Worm (Caenorhabditis elegans) whole organism, L1 larva: ENCODE data around the gene spp-28.

Source experiments
- C16A3.4 ChIP-seq: fragments of 150-350 bp; optimal IDR thresholded peaks from 2 replicates; lab custom pipeline; 2014; ENCODE audit warnings: missing biosample characterization, missing genetic modification characterization
- Y116A8C.19 ChIP-seq: sonication (generic microtip); optimal IDR thresholded peaks from 2 replicates; lab custom pipeline; 2016; ENCODE audit warnings: missing compliant biosample characterization, missing genetic modification characterization, borderline replicate concordance
- ceh-8 ChIP-seq: fragments of 200-800 bp; sonication (Bioruptor generic); optimal IDR thresholded peaks from 2 replicates; lab custom pipeline; 2018; ENCODE audit warnings: mild to moderate bottlenecking, missing genetic modification characterization, moderate library complexity, missing compliant biosample characterization
- ceh-82 ChIP-seq, 3 experiments: fragments of 150-350 bp in 1 of 3; sonication (generic microtip) in 2 of 3; optimal IDR thresholded peaks; 2 replicates each; lab custom pipeline; 2014 to 2017; ENCODE audit warnings: missing biosample characterization in 3 of 3, missing genetic modification characterization in 3 of 3
- lir-3 ChIP-seq: sonication (generic microtip); optimal IDR thresholded peaks from 2 replicates; lab custom pipeline; 2016; ENCODE audit warnings: mild to moderate bottlenecking, missing genetic modification characterization, moderate library complexity, missing compliant biosample characterization; ENCODE audit not compliant: poor library complexity
- mab-9 ChIP-seq: fragments of 200-800 bp; sonication (Bioruptor generic); IDR thresholded peaks from 2 replicates; pipeline ENCODE4 v1.3.6; 2022; ENCODE audit warnings: missing genetic modification reagents, missing genetic modification characterization, missing compliant biosample characterization
- nhr-28 ChIP-seq: fragments of 150-350 bp; optimal IDR thresholded peaks from 2 replicates; lab custom pipeline; 2014; ENCODE audit warnings: missing biosample characterization, missing genetic modification characterization
- nhr-77 ChIP-seq: fragments of 150-350 bp; optimal IDR thresholded peaks from 2 replicates; lab custom pipeline; 2014; ENCODE audit warnings: missing biosample characterization, missing genetic modification characterization
- pqm-1 ChIP-seq: sonication (generic microtip); optimal IDR thresholded peaks from 3 replicates; lab custom pipeline; 2017; ENCODE audit warnings: missing biosample characterization, missing genetic modification characterization
- skn-1 ChIP-seq: fragments of 150-350 bp; optimal IDR thresholded peaks from 2 replicates; lab custom pipeline; 2014; ENCODE audit warnings: missing biosample characterization, missing genetic modification characterization
- unc-62 ChIP-seq: fragments of 150-350 bp; optimal IDR thresholded peaks from 2 replicates; lab custom pipeline; 2014; ENCODE audit warnings: missing biosample characterization, missing genetic modification reagents, missing genetic modification characterization

DNA sequence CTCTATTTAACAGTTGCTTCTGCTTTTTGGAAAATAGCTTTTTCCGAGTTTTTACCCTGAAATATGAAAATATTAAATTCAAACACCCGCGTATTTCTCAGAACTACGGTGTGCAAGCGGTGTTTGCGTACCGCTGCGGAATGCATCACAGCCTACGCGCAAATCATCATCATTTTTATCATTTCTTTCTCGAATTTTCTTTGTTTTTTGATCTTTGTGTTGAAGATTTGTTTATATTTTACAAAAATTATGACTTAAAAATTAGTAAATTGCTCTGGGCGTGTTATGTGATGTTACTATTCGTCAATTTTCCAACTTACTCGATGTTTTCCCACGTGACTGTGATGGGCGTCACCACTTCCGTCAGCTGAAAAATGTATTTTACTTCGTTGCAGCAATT is 39.2 kb downstream of the spp-28 start:
- TF ChIP-seq nhr-28 (tag; lab: Kevin White, UChicago): no peak
- peak; percentile 76 for TF ChIP-seq C16A3.4 (tag; lab: Kevin White, UChicago)
- no peak for TF ChIP-seq ceh-8 (GFP tag; lab: Kevin White, UChicago)
- no peak for TF ChIP-seq pqm-1 (tag; lab: Kevin White, UChicago)
- no peak for TF ChIP-seq unc-62 (GFP tag; lab: Kevin White, UChicago)
- peak; percentile 15 for TF ChIP-seq nhr-77 (tag; lab: Kevin White, UChicago)
- TF ChIP-seq skn-1 (tag; lab: Kevin White, UChicago): peak; percentile 70
- TF ChIP-seq mab-9 (GFP tag; lab: Robert Waterston, UW): no peak
- TF ChIP-seq Y116A8C.19 (tag; lab: Kevin White, UChicago): no peak
- no peak for TF ChIP-seq lir-3 (tag; lab: Kevin White, UChicago)
- TF ChIP-seq ceh-82 (tag; optimal IDR thresholded peaks at IDR 0.05; lab: Kevin White, UChicago): peak; percentile 33 to 79 (median 37)
